Worm (Caenorhabditis elegans): ENCODE data around the gene C31H1.1.

DNA sequence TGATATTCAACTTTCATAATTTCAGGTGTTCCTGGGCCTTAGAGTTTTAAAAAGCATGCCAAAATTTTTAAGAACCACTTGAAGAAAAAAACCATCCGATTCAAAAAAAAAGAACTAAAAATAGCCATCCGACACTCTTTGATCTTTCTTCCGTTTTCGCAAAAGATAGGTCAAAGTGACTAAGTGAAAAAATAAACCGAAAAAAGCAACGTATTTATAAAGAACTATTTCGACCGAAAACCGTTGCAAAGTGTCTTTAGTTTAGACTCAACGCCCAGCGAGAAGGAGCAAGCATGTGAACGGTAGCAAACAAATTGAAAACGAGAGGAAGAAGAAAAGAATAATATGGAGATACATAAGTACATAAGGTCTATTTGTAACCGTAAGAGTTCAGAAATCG lies 13.6 kb upstream of the C31H1.1 start:
- no peak for TF ChIP-seq flt-1 (GFP tag; IDR thresholded peaks at IDR 0.05)
- no peak for TF ChIP-seq pes-1 (GFP tag; IDR thresholded peaks at IDR 0.05)
- TF ChIP-seq aly-1 (tag; optimal IDR thresholded peaks at IDR 0.05) = no peak
- TF ChIP-seq hnd-1 (tag; optimal IDR thresholded peaks at IDR 0.05) = no peak
- TF ChIP-seq hmg-4 (GFP tag; optimal IDR thresholded peaks at IDR 0.05) = no peak
- no peak for TF ChIP-seq ceh-13 (GFP tag; optimal IDR thresholded peaks at IDR 0.05)
- TF ChIP-seq tra-4 (tag; optimal IDR thresholded peaks at IDR 0.05) = no peak
- TF ChIP-seq scrt-1 (GFP tag; IDR thresholded peaks at IDR 0.05) = no peak
- no peak for TF ChIP-seq ama-1 (optimal IDR thresholded peaks at IDR 0.05)
- no peak for TF ChIP-seq ets-7 (tag; optimal IDR thresholded peaks at IDR 0.05)
